Fruit fly (Drosophila melanogaster) whole organism, wandering third instar larva: ENCODE measurements around the gene spirit.

Source experiments
- Abd-B ChIP-seq: fragments of >200 bp; optimal IDR thresholded peaks from 2 replicates; lab custom pipeline; 2017; ENCODE audit warnings: missing biosample characterization, missing genetic modification characterization
- CG32264 ChIP-seq: fragments of 200-800 bp; sonication (Bioruptor generic); optimal IDR thresholded peaks from 2 replicates; lab custom pipeline; 2016; ENCODE audit warnings: missing biosample characterization, missing genetic modification characterization
- CrebA ChIP-seq: fragments of 200-800 bp; sonication (Bioruptor generic); optimal IDR thresholded peaks from 2 replicates; lab custom pipeline; 2016; ENCODE audit warnings: missing biosample characterization, mild to moderate bottlenecking, missing genetic modification characterization, borderline replicate concordance
- Dfd ChIP-seq: fragments of >200 bp; optimal IDR thresholded peaks from 2 replicates; lab custom pipeline; 2017; ENCODE audit warnings: missing biosample characterization, missing genetic modification characterization
- Dif ChIP-seq: fragments of 200-275, 200-300 bp; sonication (Bioruptor generic); optimal IDR thresholded peaks from 2 replicates; lab custom pipeline; 2018; ENCODE audit warnings: missing biosample characterization, missing genetic modification characterization; ENCODE audit not compliant: partially characterized antibody
- GATAd ChIP-seq: sonication (Bioruptor generic); optimal IDR thresholded peaks from 2 replicates; lab custom pipeline; 2016; ENCODE audit warnings: missing biosample characterization, missing genetic modification characterization
- Hnf4 ChIP-seq: fragments of 200-800 bp; sonication (Bioruptor generic); optimal IDR thresholded peaks from 2 replicates; lab custom pipeline; 2016; ENCODE audit warnings: missing biosample characterization, mild to moderate bottlenecking, missing genetic modification characterization
- Hr78 ChIP-seq: fragments of >200 bp; optimal IDR thresholded peaks from 2 replicates; lab custom pipeline; 2017; ENCODE audit warnings: missing biosample characterization, missing genetic modification characterization
- Hr83 ChIP-seq: fragments of 200-300 bp; sonication (Bioruptor generic); optimal IDR thresholded peaks from 2 replicates; lab custom pipeline; 2016; ENCODE audit warnings: missing biosample characterization, mild to moderate bottlenecking, missing genetic modification characterization, moderate library complexity; ENCODE audit not compliant: poor library complexity, severe bottlenecking
- Myc ChIP-seq: fragments of >200 bp; optimal IDR thresholded peaks from 2 replicates; lab custom pipeline; 2017
- N ChIP-seq: fragments of >200 bp; optimal IDR thresholded peaks from 2 replicates; lab custom pipeline; 2018; ENCODE audit warnings: missing biosample characterization, missing external identifiers, missing genetic modification characterization
- OdsH ChIP-seq: fragments of 200-800 bp; sonication (Bioruptor generic); optimal IDR thresholded peaks from 2 replicates; lab custom pipeline; 2016; ENCODE audit warnings: missing biosample characterization, mild to moderate bottlenecking, missing genetic modification characterization
- Rel ChIP-seq, 2 experiments: fragments of 200-800 bp; sonication (Bioruptor generic) in 1 of 2; optimal IDR thresholded peaks; 2 replicates in 1 of 2; 3 replicates in 1 of 2; lab custom pipeline; 2016 to 2019; ENCODE audit warnings: mild to moderate bottlenecking in 2 of 2, missing biosample characterization in 2 of 2, missing genetic modification characterization in 2 of 2, moderate library complexity in 1 of 2
- Sp1 ChIP-seq: fragments of 200-800 bp; sonication (Bioruptor generic); optimal IDR thresholded peaks from 3 replicates; lab custom pipeline; 2019; ENCODE audit warnings: missing biosample characterization, mild to moderate bottlenecking, missing genetic modification characterization, moderate library complexity
- brk ChIP-seq: fragments of 200-800 bp; sonication (Bioruptor generic); optimal IDR thresholded peaks from 2 replicates; lab custom pipeline; 2016; ENCODE audit warnings: missing biosample characterization, mild to moderate bottlenecking, missing genetic modification characterization
- dl ChIP-seq, 2 experiments: fragments of 175-275, 200-275 bp in 1 of 2; fragments of 200-275 bp in 1 of 2; sonication (Bioruptor generic); optimal IDR thresholded peaks; lab custom pipeline; 2018; ENCODE audit warnings: mild to moderate bottlenecking in 2 of 2, missing biosample characterization in 2 of 2, missing genetic modification characterization in 2 of 2, moderate library complexity in 2 of 2; ENCODE audit not compliant: partially characterized antibody in 2 of 2, insufficient read depth in 1 of 2
- dmrt93B ChIP-seq: fragments of 200-800 bp; sonication (Bioruptor generic); optimal IDR thresholded peaks from 2 replicates; lab custom pipeline; 2018; ENCODE audit warnings: missing biosample characterization, mild to moderate bottlenecking, missing genetic modification characterization
- dsf ChIP-seq: sonication (Bioruptor generic); optimal IDR thresholded peaks from 2 replicates; lab custom pipeline; 2016; ENCODE audit warnings: missing biosample characterization, missing genetic modification characterization, borderline replicate concordance
- ey ChIP-seq: fragments of 200-800 bp; sonication (Bioruptor generic); optimal IDR thresholded peaks from 2 replicates; lab custom pipeline; 2016; ENCODE audit warnings: missing biosample characterization, missing genetic modification characterization
- foxo ChIP-seq, 2 experiments: fragments of 200-800 bp; sonication (Bioruptor generic); optimal IDR thresholded peaks; 2 replicates in 1 of 2; 3 replicates in 1 of 2; lab custom pipeline; 2016 to 2017; ENCODE audit warnings: missing biosample characterization in 2 of 2, missing genetic modification characterization in 2 of 2
- h ChIP-seq: fragments of 200-800 bp; sonication (Bioruptor generic); optimal IDR thresholded peaks from 3 replicates; lab custom pipeline; 2016; ENCODE audit warnings: missing biosample characterization, mild to moderate bottlenecking, missing genetic modification characterization
- pan ChIP-seq: fragments of >200 bp; optimal IDR thresholded peaks from 2 replicates; lab custom pipeline; 2017
- rgr ChIP-seq: fragments of 200-800 bp; sonication (Bioruptor generic); optimal IDR thresholded peaks from 3 replicates; lab custom pipeline; 2016; ENCODE audit warnings: missing biosample characterization, mild to moderate bottlenecking, missing genetic modification characterization
- sage ChIP-seq: fragments of 200-800 bp; sonication (Bioruptor generic); optimal IDR thresholded peaks from 2 replicates; lab custom pipeline; 2016; ENCODE audit warnings: missing biosample characterization, mild to moderate bottlenecking, missing genetic modification characterization
- sv ChIP-seq: fragments of 200-800 bp; sonication (Bioruptor generic); optimal IDR thresholded peaks from 3 replicates; lab custom pipeline; 2016; ENCODE audit warnings: missing biosample characterization, missing genetic modification characterization
- tai ChIP-seq: sonication (Bioruptor generic); optimal IDR thresholded peaks from 2 replicates; lab custom pipeline; 2016; ENCODE audit warnings: missing biosample characterization, missing genetic modification characterization
- woc ChIP-seq: sonication (Bioruptor generic); optimal IDR thresholded peaks from 2 replicates; lab custom pipeline; 2016; ENCODE audit warnings: missing biosample characterization, mild to moderate bottlenecking, missing genetic modification characterization

Gene spirit

dm6 chrX:8573744-8574484 lies 521 bp upstream of the spirit start, which contains the start of gene CG12065:
Gene CG12065 (plus strand): TSS chrX:8574306.
- TF ChIP-seq brk (GFP tag; lab: Kevin White, UChicago) (peak; percentile 41), ey (GFP tag; lab: Kevin White, UChicago) (peak; percentile 26), woc (GFP tag; lab: Kevin White, UChicago) (peak; percentile 43), foxo (GFP tag; optimal IDR thresholded peaks at IDR 0.05; lab: Kevin White, UChicago) (peak in 1 of 2 experiments; percentile 47), h (GFP tag; lab: Kevin White, UChicago) (peak; percentile 3), N (no peak), sv (GFP tag; lab: Kevin White, UChicago) (peak; percentile 1), Hnf4 (GFP tag; lab: Kevin White, UChicago) (no peak), sage (GFP tag; lab: Kevin White, UChicago) (peak; percentile 35)
- TF ChIP-seq, all 38 proteins: peak for 7

- no peak for TF ChIP-seq Hr78
- TF ChIP-seq Rel (GFP tag; optimal IDR thresholded peaks at IDR 0.05; lab: Kevin White, UChicago): no peak
- TF ChIP-seq Rel (tag; optimal IDR thresholded peaks at IDR 0.05; lab: Kevin White, UChicago): peak; percentile 93
These were observed 1.5 kb downstream of the spirit start for dm6 chrX:8571936-8572335.

dm6 chrX:8570848-8571247 lies 2.5 kb downstream of the spirit start, which contains the start of gene CG12111:
Gene CG12111 (minus strand): TSS chrX:8570948.
- no peak for TF ChIP-seq sv (GFP tag; lab: Kevin White, UChicago)
- no peak for TF ChIP-seq ey (GFP tag; lab: Kevin White, UChicago)
- no peak for TF ChIP-seq GATAd (GFP tag; lab: Kevin White, UChicago)
- no peak for TF ChIP-seq Dif (GFP tag; lab: Kevin White, UChicago)
- TF ChIP-seq Hr83 (GFP tag; lab: Kevin White, UChicago): no peak
- TF ChIP-seq OdsH (GFP tag; lab: Kevin White, UChicago): no peak
- no peak for TF ChIP-seq CG32264 (GFP tag; lab: Kevin White, UChicago)
- no peak for TF ChIP-seq dmrt93B (GFP tag; lab: Kevin White, UChicago)
- TF ChIP-seq Rel (GFP tag; optimal IDR thresholded peaks at IDR 0.05; lab: Kevin White, UChicago): no peak
- no peak for TF ChIP-seq Rel (tag; optimal IDR thresholded peaks at IDR 0.05; lab: Kevin White, UChicago)
- TF ChIP-seq dl (GFP tag; optimal IDR thresholded peaks at IDR 0.05; lab: Kevin White, UChicago; ENCODE audit: insufficient read depth in 1 of 2, partially characterized antibody in 2 of 2): no peak

- TF ChIP-seq Myc: no peak
- TF ChIP-seq Rel (GFP tag; optimal IDR thresholded peaks at IDR 0.05; lab: Kevin White, UChicago): no peak
- no peak for TF ChIP-seq Rel (tag; optimal IDR thresholded peaks at IDR 0.05; lab: Kevin White, UChicago)
- TF ChIP-seq ey (GFP tag; lab: Kevin White, UChicago): no peak
- no peak for TF ChIP-seq pan
- TF ChIP-seq rgr (GFP tag; lab: Kevin White, UChicago): no peak
- no peak for TF ChIP-seq dsf (GFP tag; lab: Kevin White, UChicago)
- TF ChIP-seq Dfd (GFP tag; lab: Kevin White, UChicago): no peak
- no peak for TF ChIP-seq tai
- no peak for TF ChIP-seq Hr78
- TF ChIP-seq sv (GFP tag; lab: Kevin White, UChicago): no peak
- no peak for TF ChIP-seq CrebA
- no peak for TF ChIP-seq woc (GFP tag; lab: Kevin White, UChicago)
- TF ChIP-seq h (GFP tag; lab: Kevin White, UChicago): no peak
These were observed 3.8 kb downstream of the spirit start for dm6 chrX:8569639-8570038.

- TF ChIP-seq brk (GFP tag; lab: Kevin White, UChicago) (peak; percentile 7), Abd-B (GFP tag; lab: Kevin White, UChicago) (no peak), Sp1 (GFP tag; lab: Kevin White, UChicago) (no peak), foxo (GFP tag; optimal IDR thresholded peaks at IDR 0.05; lab: Kevin White, UChicago) (no peak), Rel (GFP tag; optimal IDR thresholded peaks at IDR 0.05; lab: Kevin White, UChicago) (no peak), Rel (tag; optimal IDR thresholded peaks at IDR 0.05; lab: Kevin White, UChicago) (peak; percentile 28), Myc (no peak), rgr (GFP tag; lab: Kevin White, UChicago) (no peak), dl (GFP tag; optimal IDR thresholded peaks at IDR 0.05; lab: Kevin White, UChicago; ENCODE audit: insufficient read depth in 1 of 2, partially characterized antibody in 2 of 2) (no peak), dmrt93B (GFP tag; lab: Kevin White, UChicago) (no peak)
These were observed 4.4 kb downstream of the spirit start for dm6 chrX:8569038-8569437.
